Worm (Caenorhabditis elegans): ENCODE measurements around the gene R12C12.10.

R12C12.10 gene

ce11 chrII:6028594-6029141, 14.4 kb downstream of the R12C12.10 start:
- no peak for TF ChIP-seq nhr-90 (tag; optimal IDR thresholded peaks at IDR 0.05; ENCODE audit: poor library complexity)
- peak; percentile 75 for TF ChIP-seq dsc-1 (tag; optimal IDR thresholded peaks at IDR 0.05)
- no peak for TF ChIP-seq xbp-1 (tag; optimal IDR thresholded peaks at IDR 0.05)
- TF ChIP-seq hpl-2 (GFP tag; optimal IDR thresholded peaks at IDR 0.05), result no peak
- no peak for TF ChIP-seq nhr-237 (tag; optimal IDR thresholded peaks at IDR 0.05)
- TF ChIP-seq dpl-1 (GFP tag; optimal IDR thresholded peaks at IDR 0.05), result no peak
- TF ChIP-seq lin-14 (GFP tag; optimal IDR thresholded peaks at IDR 0.05), result peak; percentile 86
- TF ChIP-seq ceh-63 (GFP tag; optimal IDR thresholded peaks at IDR 0.05), result no peak
- no peak for TF ChIP-seq unc-30 (tag; optimal IDR thresholded peaks at IDR 0.05)
- TF ChIP-seq lin-15B (tag; optimal IDR thresholded peaks at IDR 0.05), result no peak
- no peak for TF ChIP-seq egl-27 (tag; optimal IDR thresholded peaks at IDR 0.05)
- no peak for TF ChIP-seq aly-2 (tag; optimal IDR thresholded peaks at IDR 0.05)
- TF ChIP-seq unc-98 (GFP tag; IDR thresholded peaks at IDR 0.05), result no peak
- TF ChIP-seq grh-1 (GFP tag; IDR thresholded peaks at IDR 0.05), result no peak
- TF ChIP-seq mep-1 (tag; optimal IDR thresholded peaks at IDR 0.05), result no peak
- TF ChIP-seq fos-1 (tag; optimal IDR thresholded peaks at IDR 0.05), result no peak
- no peak for TF ChIP-seq lir-3 (tag; optimal IDR thresholded peaks at IDR 0.05; ENCODE audit: poor library complexity)
- peak; percentile 3 to 51 for TF ChIP-seq lsy-2 (tag; optimal IDR thresholded peaks at IDR 0.05)
- no peak for TF ChIP-seq unc-86 (tag; optimal IDR thresholded peaks at IDR 0.05)
- no peak for TF ChIP-seq sup-37 (GFP tag; optimal IDR thresholded peaks at IDR 0.05)
- TF ChIP-seq nhr-47 (tag; optimal IDR thresholded peaks at IDR 0.05), result peak; percentile 3
- TF ChIP-seq blmp-1 (tag; optimal IDR thresholded peaks at IDR 0.05), result no peak
- TF ChIP-seq ztf-11 (tag; optimal IDR thresholded peaks at IDR 0.05), result no peak
- no peak for TF ChIP-seq ceh-90 (tag; optimal IDR thresholded peaks at IDR 0.05)
- peak; percentile 31 for TF ChIP-seq nhr-20 (tag; optimal IDR thresholded peaks at IDR 0.05)
- TF ChIP-seq C16A3.4 (tag; optimal IDR thresholded peaks at IDR 0.05), result no peak
- TF ChIP-seq fkh-10 (GFP tag; optimal IDR thresholded peaks at IDR 0.05), result no peak
- TF ChIP-seq efl-1 (optimal IDR thresholded peaks at IDR 0.05), result peak; percentile 12 to 20
- peak in 1 of 2 experiments; percentile 84 for TF ChIP-seq efl-1 (GFP tag; optimal IDR thresholded peaks at IDR 0.05 in 1 of 2)
- no peak for TF ChIP-seq hlh-4 (tag; optimal IDR thresholded peaks at IDR 0.05)
- peak; percentile 7 for TF ChIP-seq unc-130 (tag; optimal IDR thresholded peaks at IDR 0.05)
- no peak for TF ChIP-seq nhr-12 (tag; optimal IDR thresholded peaks at IDR 0.05)
- TF ChIP-seq aha-1 (tag; optimal IDR thresholded peaks at IDR 0.05), result no peak
- no peak for TF ChIP-seq nhr-85 (tag)
- no peak for TF ChIP-seq alr-1 (tag; optimal IDR thresholded peaks at IDR 0.05; ENCODE audit: borderline replicate concordance)
- no peak for TF ChIP-seq fkh-4 (tag; optimal IDR thresholded peaks at IDR 0.05; ENCODE audit: borderline replicate concordance)
- TF ChIP-seq nhr-84 (tag; optimal IDR thresholded peaks at IDR 0.05), result no peak
- no peak for TF ChIP-seq Y116A8C.19 (tag; optimal IDR thresholded peaks at IDR 0.05; ENCODE audit: borderline replicate concordance)
- TF ChIP-seq elt-2 (tag; optimal IDR thresholded peaks at IDR 0.05), result no peak
- TF ChIP-seq nhr-76 (tag; optimal IDR thresholded peaks at IDR 0.05), result no peak
- TF ChIP-seq sox-4 (tag; optimal IDR thresholded peaks at IDR 0.05), result no peak
- TF ChIP-seq C04F5.9 (tag; optimal IDR thresholded peaks at IDR 0.05), result no peak
- TF ChIP-seq skn-1 (tag; optimal IDR thresholded peaks at IDR 0.05), result no peak
- no peak for TF ChIP-seq hlh-17 (GFP tag; optimal IDR thresholded peaks at IDR 0.05; ENCODE audit: borderline replicate concordance)
- TF ChIP-seq jun-1 (tag; optimal IDR thresholded peaks at IDR 0.05), result no peak
- TF ChIP-seq ama-1 (optimal IDR thresholded peaks at IDR 0.05), result no peak
- TF ChIP-seq rnt-1 (tag; optimal IDR thresholded peaks at IDR 0.05), result peak; percentile 66
- no peak for TF ChIP-seq tlp-1 (tag; optimal IDR thresholded peaks at IDR 0.05)
- no peak for TF ChIP-seq elt-3 (tag; optimal IDR thresholded peaks at IDR 0.05)
- no peak for TF ChIP-seq ztf-4 (tag; optimal IDR thresholded peaks at IDR 0.05)
- no peak for TF ChIP-seq pqm-1 (tag; optimal IDR thresholded peaks at IDR 0.05)
- TF ChIP-seq F16B12.6 (tag; optimal IDR thresholded peaks at IDR 0.05), result no peak
- no peak for TF ChIP-seq ceh-8 (GFP tag; optimal IDR thresholded peaks at IDR 0.05)
- peak in 1 of 2 experiments; percentile 32 for TF ChIP-seq mdl-1 (tag; optimal IDR thresholded peaks at IDR 0.05)
